Worm (Caenorhabditis elegans) whole organism, dauer: ENCODE data around the gene fbxa-183.

Experiments used
- unc-62 ChIP-seq: sonication (generic microtip); optimal IDR thresholded peaks from 2 replicates; lab custom pipeline; 2017; ENCODE audit warnings: missing biosample characterization, missing genetic modification reagents, missing genetic modification characterization

fbxa-183 gene

DNA sequence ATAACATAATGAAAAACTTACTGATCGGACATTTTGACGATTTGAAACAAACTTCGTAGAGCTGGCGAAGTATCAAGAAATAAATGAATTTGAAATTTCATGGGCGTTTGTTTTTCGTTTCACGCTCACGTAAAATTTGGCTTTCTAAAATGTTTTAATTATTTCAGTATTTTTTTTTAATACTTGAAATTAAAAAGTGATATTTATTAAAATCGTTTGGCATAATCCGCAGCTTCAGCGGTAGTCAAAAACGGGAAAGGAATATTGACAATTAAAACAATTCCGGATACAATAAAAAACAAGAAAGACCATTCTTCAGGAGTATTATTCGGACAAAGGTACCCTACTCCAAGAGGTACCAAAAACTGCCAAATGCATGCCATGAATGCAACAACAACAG lies at the start of gene fbxa-183:
fbxa-183 (minus strand) TSS at position 101 of the 400 bp plus-strand sequence.
- TF ChIP-seq unc-62 (GFP tag; lab: Kevin White, UChicago) = no peak

- no peak for TF ChIP-seq unc-62 (GFP tag; lab: Kevin White, UChicago)
Measured at ce11 chrV:5831253-5831652, 48.7 kb upstream of the fbxa-183 start.

ce11 chrV:5826592-5826991 lies 44.0 kb upstream of the fbxa-183 start, which contains the start of gene let-418:
Gene let-418, plus strand, starts transcription at chrV:5826833.
- no peak for TF ChIP-seq unc-62 (GFP tag; lab: Kevin White, UChicago)

- no peak for TF ChIP-seq unc-62 (GFP tag; lab: Kevin White, UChicago)
Measured at ce11 chrV:5825478-5825877, 42.9 kb upstream of the fbxa-183 start.

DNA sequence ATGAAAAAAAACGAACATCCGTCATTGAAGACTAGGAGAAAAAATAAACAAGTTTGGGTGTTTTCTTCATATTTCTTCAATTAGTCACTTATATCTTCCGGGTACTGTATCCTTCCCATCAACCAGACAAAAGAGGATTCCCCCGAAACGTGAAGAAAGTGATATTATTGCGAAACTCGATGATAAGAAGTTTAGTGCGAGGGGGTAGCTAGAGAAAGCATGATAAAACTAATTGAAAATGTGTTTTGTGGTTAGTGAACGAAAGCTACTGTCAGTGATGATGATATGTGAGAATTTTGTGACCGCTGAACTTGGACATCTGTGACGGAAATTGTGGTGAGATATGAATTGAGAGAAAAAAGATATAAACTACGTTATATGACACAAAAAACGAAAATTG lies 40.4 kb upstream of the fbxa-183 start:
- TF ChIP-seq unc-62 (GFP tag; lab: Kevin White, UChicago) = no peak

DNA sequence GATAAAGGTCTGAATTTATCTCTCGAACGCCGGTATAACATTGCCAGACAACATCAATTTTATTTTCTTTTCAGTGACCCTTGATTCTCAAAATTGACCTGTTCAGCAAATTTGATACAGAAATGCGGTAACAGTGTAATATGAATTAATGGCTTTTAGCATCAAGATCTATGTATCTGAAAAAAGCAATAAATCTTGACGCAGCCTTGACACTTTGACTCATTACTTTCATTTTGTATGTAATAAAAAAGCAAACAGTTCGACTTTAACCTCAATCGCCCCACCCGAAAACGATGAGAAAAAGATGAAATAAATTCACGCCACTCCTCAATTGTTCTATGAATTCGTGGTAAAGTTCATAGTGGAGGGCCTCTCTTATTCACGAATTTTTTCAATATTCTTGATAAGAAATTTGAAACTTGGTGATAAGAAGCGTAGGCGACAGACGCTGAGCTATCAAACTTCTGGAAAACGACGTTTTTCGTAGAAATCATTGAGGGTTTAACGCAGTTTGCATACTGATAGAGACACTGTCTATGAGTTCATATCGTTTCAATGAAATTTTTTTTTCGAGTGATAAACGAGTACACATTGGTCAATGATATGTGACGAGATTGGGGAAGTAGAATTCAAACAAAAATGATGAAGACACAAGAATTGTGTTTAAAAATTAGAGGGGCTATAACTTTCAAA lies 39.0 kb upstream of the fbxa-183 start:
- TF ChIP-seq unc-62 (GFP tag; lab: Kevin White, UChicago) = no peak

DNA sequence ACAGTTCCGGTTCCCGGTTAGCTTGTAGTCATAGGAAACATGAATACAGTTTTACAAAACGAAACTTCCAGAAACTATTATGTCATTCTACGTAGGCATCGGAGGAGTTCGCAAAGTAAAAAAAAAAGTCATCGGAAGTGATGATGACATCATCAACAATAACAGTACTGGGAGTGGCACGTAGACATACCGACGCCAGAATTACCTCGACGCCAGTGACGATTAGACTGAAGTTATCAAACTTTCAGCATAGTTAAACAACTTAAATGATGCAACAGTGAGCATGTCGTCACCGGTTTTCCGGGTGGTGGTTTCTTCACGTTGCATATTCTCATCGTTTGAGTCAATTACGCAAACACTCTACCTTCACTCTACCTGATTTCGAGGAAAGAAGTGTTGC lies 37.8 kb upstream of the fbxa-183 start:
- no peak for TF ChIP-seq unc-62 (GFP tag; lab: Kevin White, UChicago)

DNA sequence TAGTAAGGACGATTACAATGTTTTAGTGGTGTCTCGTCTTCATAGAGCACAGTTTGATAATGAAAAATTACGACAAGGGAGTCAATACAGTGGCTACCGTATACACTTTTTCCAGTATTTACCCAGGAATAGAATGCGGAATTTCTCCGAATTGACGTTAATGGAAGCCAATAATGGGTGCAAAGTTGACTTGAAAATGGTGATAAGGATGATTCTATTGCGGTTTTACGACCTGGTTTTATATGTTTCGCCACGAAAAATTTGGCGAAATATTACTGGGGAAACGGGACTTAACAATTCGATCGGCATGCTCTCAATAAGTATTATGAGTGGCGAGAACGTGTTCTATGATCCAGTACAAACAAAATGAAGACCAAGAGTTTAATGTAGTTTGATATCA lies 37.3 kb upstream of the fbxa-183 start:
- TF ChIP-seq unc-62 (GFP tag; lab: Kevin White, UChicago) = no peak

DNA sequence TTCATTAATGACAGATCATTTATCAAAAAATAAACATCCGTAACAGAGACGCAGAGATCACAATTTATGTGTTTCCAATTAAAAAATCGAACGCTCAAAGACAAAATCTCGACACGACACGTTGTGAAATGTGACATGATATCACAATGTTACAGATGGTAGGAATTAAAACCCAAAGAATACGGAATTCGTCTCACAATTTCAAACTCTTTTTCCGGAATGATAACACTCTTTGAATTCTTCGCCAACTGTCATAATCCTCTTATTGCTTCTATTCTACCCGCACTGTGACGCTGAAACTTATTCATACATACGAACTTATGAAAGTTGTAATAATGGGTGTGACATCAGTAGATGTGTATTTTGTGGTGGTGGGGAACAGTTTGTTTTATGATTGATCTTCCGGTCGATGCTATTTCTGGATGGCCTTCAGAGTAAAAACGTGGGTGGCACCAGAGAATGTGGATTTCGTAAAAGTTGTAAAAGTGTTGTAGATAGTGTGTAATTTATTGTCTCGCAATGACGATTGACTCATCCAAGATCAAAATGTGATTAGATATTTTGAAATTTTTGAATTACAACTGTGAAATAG lies 34.0 kb upstream of the fbxa-183 start:
- TF ChIP-seq unc-62 (GFP tag; lab: Kevin White, UChicago) = no peak

DNA sequence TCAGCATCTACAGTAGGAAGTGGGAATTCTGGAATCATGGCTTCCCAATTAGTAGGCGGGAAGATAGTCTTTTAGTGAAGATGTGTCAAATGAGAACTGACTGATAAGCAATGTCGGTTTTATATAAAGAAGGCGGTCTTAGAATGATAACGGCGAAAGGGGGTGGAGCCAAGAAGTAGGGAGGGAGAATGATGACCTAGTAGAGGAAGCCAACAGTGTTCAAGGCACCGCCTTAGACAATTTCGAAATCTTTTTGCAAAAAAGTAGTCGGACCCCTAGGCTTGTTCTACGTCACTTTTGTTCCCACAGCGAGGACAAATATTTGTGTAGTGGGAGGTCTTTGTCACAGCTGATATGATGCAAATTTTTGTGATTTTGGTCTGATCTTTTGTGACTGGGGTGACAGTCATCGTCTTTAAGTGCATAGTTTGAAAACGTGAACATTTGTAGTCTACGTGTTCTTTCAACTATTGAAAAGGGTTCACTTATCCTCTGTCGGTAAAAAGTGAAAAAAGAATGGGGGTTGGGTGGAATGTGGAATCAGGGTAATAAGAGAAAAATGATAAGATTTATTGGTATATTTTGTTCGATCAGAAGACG lies 30.6 kb upstream of the fbxa-183 start, which contains the start of gene ZC250.4:
ZC250.4 (minus strand) TSS at position 78 of the 600 bp plus-strand sequence.
- TF ChIP-seq unc-62 (GFP tag; lab: Kevin White, UChicago) = no peak

DNA sequence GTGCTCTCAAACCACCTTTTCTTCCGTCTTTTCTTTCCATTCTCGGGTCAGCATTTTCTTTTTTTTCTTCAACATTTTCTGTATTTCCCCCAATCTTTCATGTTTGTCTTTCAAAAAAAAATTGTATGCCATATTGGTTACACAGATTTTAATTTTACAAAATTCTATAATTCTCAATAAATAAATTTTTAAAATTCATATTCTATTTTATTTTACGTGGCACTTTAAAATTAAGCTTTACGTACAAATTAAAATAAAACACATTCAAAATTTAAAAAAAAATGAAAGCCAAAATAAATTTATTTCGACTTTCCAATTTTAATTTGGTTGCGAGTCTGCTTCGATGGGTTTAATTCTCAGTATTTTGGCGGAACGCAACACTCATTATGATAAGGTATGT lies 22.9 kb upstream of the fbxa-183 start, which contains the start of gene ZC250.5:
ZC250.5 (plus strand) TSS at position 301 of the 400 bp plus-strand sequence.
- no peak for TF ChIP-seq unc-62 (GFP tag; lab: Kevin White, UChicago)

ce11 chrV:5799373-5799772 lies 16.8 kb upstream of the fbxa-183 start, which contains the start of gene cyn-17:
Gene cyn-17, plus strand, starts transcription at chrV:5799673.
- no peak for TF ChIP-seq unc-62 (GFP tag; lab: Kevin White, UChicago)

- TF ChIP-seq unc-62 (GFP tag; lab: Kevin White, UChicago) = no peak
Measured at ce11 chrV:5798132-5798531, 15.5 kb upstream of the fbxa-183 start, which contains the start of gene nstp-3. Gene nstp-3, minus strand, starts transcription at chrV:5798232.

DNA sequence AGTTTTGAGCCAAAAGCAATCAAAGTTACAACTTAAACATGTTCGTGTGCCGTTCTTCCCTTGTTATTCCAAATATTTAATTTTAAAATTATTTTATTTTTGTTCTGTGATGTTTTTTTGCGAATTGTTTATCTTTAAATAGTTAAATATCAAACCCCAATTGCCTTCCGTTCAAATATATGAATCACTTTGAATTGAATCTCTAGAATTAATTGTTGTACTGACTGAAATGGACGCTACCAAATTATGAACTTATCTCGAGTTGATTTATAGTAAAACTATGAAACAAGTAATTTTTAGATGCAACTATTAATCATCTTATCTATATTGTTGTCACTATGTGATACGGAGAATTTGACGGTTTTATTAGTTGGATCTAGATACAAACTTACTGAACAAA lies 9.4 kb upstream of the fbxa-183 start, which contains the start of gene ZC250.2:
ZC250.2 (plus strand) TSS at position 301 of the 400 bp plus-strand sequence.
- TF ChIP-seq unc-62 (GFP tag; lab: Kevin White, UChicago) = no peak

ce11 chrV:5790497-5791280 lies 8.1 kb upstream of the fbxa-183 start, which contains the start of the genes nhr-142 and F44E7.9:
Gene nhr-142, minus strand, starts transcription at chrV:5790553.
Gene F44E7.9, plus strand, starts transcription at chrV:5791230.
- no peak for TF ChIP-seq unc-62 (GFP tag; lab: Kevin White, UChicago)
